Fruit fly (Drosophila melanogaster) whole organism, embryonic: ENCODE results near the gene Fatp1.

Source experiments
- CG10431 ChIP-seq: fragments of 200-800 bp; sonication (Bioruptor generic); optimal IDR thresholded peaks from 3 replicates; lab custom pipeline; 2018; ENCODE audit warnings: missing biosample characterization, mild to moderate bottlenecking, missing genetic modification characterization
- CG10543 ChIP-seq: fragments of 200-800 bp; sonication (Bioruptor generic); optimal IDR thresholded peaks from 3 replicates; lab custom pipeline; 2017; ENCODE audit warnings: missing biosample characterization, mild to moderate bottlenecking, missing genetic modification characterization, moderate library complexity
- CG10959 ChIP-seq: fragments of 200-800 bp; sonication (Bioruptor generic); IDR thresholded peaks from 2 replicates; pipeline ENCODE4 v1.3.6; 2022; ENCODE audit warnings: missing biosample characterization, missing genetic modification characterization
- CG11085 ChIP-seq: fragments of 200-800 bp; sonication (Bioruptor generic); IDR thresholded peaks from 2 replicates; pipeline ENCODE4 v1.3.6; 2022; ENCODE audit warnings: missing biosample characterization, missing genetic modification characterization
- CG11247 ChIP-seq: fragments of 200-800 bp; sonication (Bioruptor generic); IDR thresholded peaks from 2 replicates; pipeline ENCODE4 v1.3.6; 2022; ENCODE audit warnings: missing biosample characterization, missing genetic modification characterization
- CG11504 ChIP-seq: fragments of 200-800 bp; sonication (Bioruptor generic); optimal IDR thresholded peaks from 3 replicates; lab custom pipeline; 2019; ENCODE audit warnings: missing biosample characterization, mild to moderate bottlenecking, missing genetic modification characterization, moderate library complexity
- CG11695 ChIP-seq: fragments of 200-800 bp; sonication (Bioruptor generic); IDR thresholded peaks from 3 replicates; pipeline ENCODE4 v1.3.6; 2022; ENCODE audit warnings: missing biosample characterization, missing genetic modification characterization
- CG11696 ChIP-seq: fragments of 200-800 bp; sonication (Bioruptor generic); IDR thresholded peaks from 2 replicates; pipeline ENCODE4 v1.3.6; 2022; ENCODE audit warnings: missing biosample characterization, missing genetic modification characterization
- CG12236 ChIP-seq: fragments of 200-800 bp; sonication (Bioruptor generic); optimal IDR thresholded peaks from 2 replicates; lab custom pipeline; 2016; ENCODE audit warnings: missing biosample characterization, missing genetic modification characterization
- CG12391 ChIP-seq: fragments of 200-800 bp; sonication (Bioruptor generic); optimal IDR thresholded peaks from 3 replicates; lab custom pipeline; 2018; ENCODE audit warnings: missing biosample characterization, mild to moderate bottlenecking, missing genetic modification characterization, moderate library complexity
- CG15011 ChIP-seq: fragments of 200-800 bp; sonication (Bioruptor generic); optimal IDR thresholded peaks from 3 replicates; lab custom pipeline; 2018; ENCODE audit warnings: missing biosample characterization, mild to moderate bottlenecking, missing genetic modification characterization
- CG15479 ChIP-seq: fragments of 200-800 bp; sonication (Bioruptor generic); optimal IDR thresholded peaks from 3 replicates; lab custom pipeline; 2019; ENCODE audit warnings: missing biosample characterization, mild to moderate bottlenecking, missing genetic modification characterization, moderate library complexity
- CG17385 ChIP-seq: fragments of 200-800 bp; sonication (Bioruptor generic); optimal IDR thresholded peaks from 3 replicates; lab custom pipeline; 2018; ENCODE audit warnings: missing biosample characterization, mild to moderate bottlenecking, missing genetic modification characterization
- CG17912 ChIP-seq: fragments of 200-800 bp; sonication (Bioruptor generic); optimal IDR thresholded peaks from 2 replicates; lab custom pipeline; 2018; ENCODE audit warnings: missing biosample characterization, mild to moderate bottlenecking, missing genetic modification characterization
- CG18262 ChIP-seq: fragments of 200-800 bp; optimal IDR thresholded peaks from 3 replicates; lab custom pipeline; 2019; ENCODE audit warnings: missing biosample characterization, mild to moderate bottlenecking, missing genetic modification characterization, moderate library complexity
- CG18476 ChIP-seq: fragments of 200-800 bp; sonication (Bioruptor generic); optimal IDR thresholded peaks from 2 replicates; lab custom pipeline; 2016; ENCODE audit warnings: missing biosample characterization, mild to moderate bottlenecking, missing genetic modification characterization
- CG2120 ChIP-seq: fragments of 200-800 bp; sonication (Bioruptor generic); optimal IDR thresholded peaks from 3 replicates; lab custom pipeline; 2016; ENCODE audit warnings: missing biosample characterization, missing genetic modification characterization
- CG2199 ChIP-seq: fragments of 200-800 bp; sonication (Bioruptor generic); IDR thresholded peaks from 3 replicates; pipeline ENCODE4 v1.3.6; 2022; ENCODE audit warnings: missing biosample characterization, missing genetic modification characterization
- CG30020 ChIP-seq: fragments of 200-800 bp; optimal IDR thresholded peaks from 2 replicates; lab custom pipeline; 2019; ENCODE audit warnings: missing biosample characterization, mild to moderate bottlenecking, missing genetic modification characterization, moderate library complexity
- CG31224 ChIP-seq: fragments of 200-800 bp; sonication (Bioruptor generic); IDR thresholded peaks from 2 replicates; pipeline ENCODE4 v1.3.6; 2022; ENCODE audit warnings: missing biosample characterization, missing genetic modification characterization
- CG34376 ChIP-seq: fragments of 200-800 bp; sonication (Bioruptor generic); optimal IDR thresholded peaks from 2 replicates; lab custom pipeline; 2018; ENCODE audit warnings: missing biosample characterization, mild to moderate bottlenecking, missing genetic modification characterization
- CG3847 ChIP-seq: fragments of 200-800 bp; sonication (Bioruptor generic); IDR thresholded peaks from 2 replicates; pipeline ENCODE4 v1.3.6; 2022; ENCODE audit warnings: missing biosample characterization, missing genetic modification characterization
- CG4328 ChIP-seq: fragments of 200-800 bp; sonication (Bioruptor generic); optimal IDR thresholded peaks from 3 replicates; lab custom pipeline; 2017; ENCODE audit warnings: missing biosample characterization, missing genetic modification reagents, missing genetic modification characterization
- Chrac-16 ChIP-seq: fragments of 200-800 bp; sonication (Bioruptor generic); optimal IDR thresholded peaks from 3 replicates; lab custom pipeline; 2016; ENCODE audit warnings: missing biosample characterization, missing genetic modification characterization
- Dek ChIP-seq: fragments of 200-800 bp; sonication (Bioruptor generic); optimal IDR thresholded peaks from 3 replicates; lab custom pipeline; 2019; ENCODE audit warnings: missing biosample characterization, mild to moderate bottlenecking, missing genetic modification characterization, moderate library complexity
- GATAe ChIP-seq: fragments of 200-800 bp; sonication (Bioruptor generic); conservative IDR thresholded peaks from 2 replicates; pipeline ENCODE4 v1.3.6; 2022; ENCODE audit warnings: missing biosample characterization, missing genetic modification characterization
- HLHmδ ChIP-seq: fragments of 200-800 bp; sonication (Bioruptor generic); optimal IDR thresholded peaks from 2 replicates; lab custom pipeline; 2018; ENCODE audit warnings: missing biosample characterization, mild to moderate bottlenecking, missing genetic modification characterization, moderate library complexity
- Lpt ChIP-seq: fragments of >200 bp; optimal IDR thresholded peaks from 2 replicates; lab custom pipeline; 2018; ENCODE audit warnings: missing biosample characterization, missing genetic modification characterization
- Mes4 ChIP-seq: fragments of 200-800 bp; sonication (Bioruptor generic); optimal IDR thresholded peaks from 2 replicates; lab custom pipeline; 2016; ENCODE audit warnings: missing biosample characterization, missing genetic modification characterization
- Pdp1 ChIP-seq, 2 experiments: fragments of 200-800 bp; sonication (Bioruptor generic); optimal IDR thresholded peaks; 3 replicates each; lab custom pipeline; 2016; ENCODE audit warnings: missing biosample characterization in 2 of 2, missing genetic modification characterization in 2 of 2, mild to moderate bottlenecking in 1 of 2, moderate library complexity in 1 of 2
- Sry-δ ChIP-seq: fragments of 200-800 bp; sonication (Bioruptor generic); optimal IDR thresholded peaks from 2 replicates; lab custom pipeline; 2016; ENCODE audit warnings: missing biosample characterization, missing genetic modification characterization
- ato ChIP-seq: fragments of 200-800 bp; sonication (Bioruptor generic); IDR thresholded peaks from 2 replicates; pipeline ENCODE4 v1.3.6; 2022; ENCODE audit warnings: missing biosample characterization, missing genetic modification characterization; ENCODE audit not compliant: partially characterized antibody
- bab2 ChIP-seq: fragments of 200-800 bp; sonication (Bioruptor generic); optimal IDR thresholded peaks from 2 replicates; lab custom pipeline; 2016; ENCODE audit warnings: missing biosample characterization, missing genetic modification characterization
- ftz-f1 ChIP-seq: fragments of 200-800 bp; sonication (Bioruptor generic); optimal IDR thresholded peaks from 2 replicates; lab custom pipeline; 2016; ENCODE audit warnings: missing biosample characterization, missing genetic modification characterization
- hb ChIP-seq: fragments of 200-800 bp; sonication (Bioruptor generic); IDR thresholded peaks from 3 replicates; pipeline ENCODE4 v1.3.6; 2022; ENCODE audit warnings: missing biosample characterization, missing genetic modification characterization; ENCODE audit not compliant: partially characterized antibody
- her ChIP-seq: fragments of 200-800 bp; sonication (Bioruptor generic); optimal IDR thresholded peaks from 2 replicates; lab custom pipeline; 2016; ENCODE audit warnings: missing biosample characterization, missing genetic modification characterization
- hkb ChIP-seq, 2 experiments: fragments of 200-800 bp in 1 of 2; fragments of >200 bp in 1 of 2; sonication (Bioruptor generic) in 1 of 2; IDR thresholded peaks in 1 of 2; optimal IDR thresholded peaks in 1 of 2; 2 replicates each; pipeline versions ENCODE4 v1.3.6 to Lab custom; 2017 to 2022; ENCODE audit warnings: missing biosample characterization in 1 of 2, missing genetic modification characterization in 1 of 2
- mld ChIP-seq: fragments of 200-800 bp; sonication (Bioruptor generic); IDR thresholded peaks from 3 replicates; pipeline ENCODE4 v1.3.6; 2022; ENCODE audit warnings: missing biosample characterization, missing genetic modification characterization; ENCODE audit not compliant: partially characterized antibody
- otp ChIP-seq: fragments of 200-800 bp; sonication (Bioruptor generic); IDR thresholded peaks from 3 replicates; pipeline ENCODE4, ENCODE4 v1.3.6; 2022; ENCODE audit warnings: missing biosample characterization, missing genetic modification characterization
- ranshi ChIP-seq: fragments of 200-800 bp; sonication (Bioruptor generic); IDR thresholded peaks from 2 replicates; pipeline ENCODE4 v1.3.6; 2022; ENCODE audit warnings: missing biosample characterization, missing genetic modification characterization
- sc ChIP-seq, 3 experiments: fragments of >200 bp in 2 of 3; fragments of 200-800 bp in 1 of 3; sonication (Bioruptor generic) in 1 of 3; optimal IDR thresholded peaks; 2 replicates in 2 of 3; 3 replicates in 1 of 3; lab custom pipeline; 2017; ENCODE audit warnings: mild to moderate bottlenecking in 1 of 3, missing biosample characterization in 1 of 3, missing genetic modification characterization in 1 of 3, missing genetic modification reagents in 1 of 3
- sisA ChIP-seq: fragments of 200-800 bp; sonication (Bioruptor generic); IDR thresholded peaks from 2 replicates; pipeline ENCODE4 v1.3.6; 2022; ENCODE audit warnings: missing biosample characterization, missing genetic modification characterization
- sug ChIP-seq: fragments of 200-800 bp; optimal IDR thresholded peaks from 2 replicates; lab custom pipeline; 2019; ENCODE audit warnings: missing biosample characterization, mild to moderate bottlenecking, missing genetic modification characterization, moderate library complexity
- wor ChIP-seq: fragments of 200-800 bp; sonication (Bioruptor generic); IDR thresholded peaks from 2 replicates; pipeline ENCODE4 v1.3.6; 2022; ENCODE audit warnings: missing biosample characterization, missing genetic modification characterization
- yki ChIP-seq: fragments of >200 bp; optimal IDR thresholded peaks from 3 replicates; lab custom pipeline; 2018

Gene Fatp1

DNA sequence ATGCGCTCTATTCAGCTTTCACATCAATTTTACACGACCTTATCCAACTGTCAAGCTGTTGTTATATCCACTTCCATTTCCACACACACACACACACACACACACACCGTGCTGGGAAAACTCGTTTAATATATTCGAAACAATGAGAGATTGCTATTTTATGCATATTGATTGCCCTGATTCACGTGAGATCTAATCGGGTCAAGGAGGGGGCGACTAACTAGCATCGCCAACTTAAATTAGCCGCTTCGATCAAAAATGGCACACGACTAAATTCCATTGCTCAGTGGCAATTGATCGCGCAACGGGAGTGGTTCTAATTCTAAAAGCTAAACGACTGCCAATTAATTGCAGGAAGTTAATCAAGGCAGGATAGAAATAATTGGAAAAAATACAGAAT lies 17.0 kb upstream of the Fatp1 start, which contains the start of gene CG18302 (continued):
- no peak for TF ChIP-seq hb (GFP tag; lab: Robert Waterston, UW)

DNA sequence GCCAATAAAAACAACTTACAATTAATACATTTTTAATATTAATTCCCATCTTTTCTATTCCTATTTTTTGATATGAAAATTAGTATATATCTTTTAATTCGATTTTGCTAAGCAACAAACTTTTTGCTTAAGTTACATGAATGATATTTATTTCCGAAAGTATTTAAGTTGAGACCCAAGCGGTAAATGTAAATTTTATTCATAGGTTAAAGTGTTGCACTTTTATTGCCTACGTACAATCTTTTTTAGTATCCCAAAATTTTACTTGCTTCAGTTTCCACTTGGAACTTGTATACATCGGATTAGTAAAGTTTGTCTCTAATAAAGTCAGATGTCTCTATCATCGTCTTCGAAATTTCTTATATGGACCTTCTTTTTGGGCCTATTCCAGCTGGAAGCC lies 14.5 kb upstream of the Fatp1 start, which contains the start of gene CG18301:
Gene CG18301 (plus strand): TSS at position 301 of the 400 bp plus-strand sequence.
- TF ChIP-seq GATAe: no peak
- no peak for TF ChIP-seq CG11696
- TF ChIP-seq Sry-δ (GFP tag; lab: Kevin White, UChicago): no peak

DNA sequence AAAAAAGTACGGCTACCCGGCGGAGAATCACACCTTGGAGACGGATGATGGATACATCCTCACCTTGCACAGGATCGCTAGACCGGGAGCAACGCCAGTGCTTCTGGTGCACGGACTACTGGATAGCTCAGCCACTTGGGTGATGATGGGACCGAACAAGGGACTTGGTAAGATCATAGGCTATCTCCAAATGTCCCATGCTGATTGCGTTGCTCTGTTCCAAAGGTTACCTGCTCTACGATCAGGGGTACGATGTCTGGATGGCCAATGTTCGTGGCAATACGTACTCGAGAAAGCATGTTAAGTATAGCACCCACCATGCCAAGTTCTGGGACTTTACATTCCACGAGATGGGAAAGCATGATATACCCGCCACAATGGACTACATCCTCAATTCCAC lies 13.1 kb upstream of the Fatp1 start:
- TF ChIP-seq ato (GFP tag; lab: Robert Waterston, UW): no peak
- no peak for TF ChIP-seq ranshi (GFP tag; lab: Robert Waterston, UW)
- TF ChIP-seq Mes4: no peak
- no peak for TF ChIP-seq hkb (optimal IDR thresholded peaks at IDR 0.05; lab: Kevin White, UChicago)
- no peak for TF ChIP-seq hkb (GFP tag; IDR thresholded peaks at IDR 0.05; lab: Robert Waterston, UW)
- TF ChIP-seq Lpt (GFP tag; lab: Kevin White, UChicago): no peak
- no peak for TF ChIP-seq mld (GFP tag; lab: Robert Waterston, UW)
- no peak for TF ChIP-seq sc (optimal IDR thresholded peaks at IDR 0.05; lab: Kevin White, UChicago)
- no peak for TF ChIP-seq sc (GFP tag; optimal IDR thresholded peaks at IDR 0.05; lab: Kevin White, UChicago)
- TF ChIP-seq CG4328 (GFP tag; lab: Kevin White, UChicago): no peak
- TF ChIP-seq CG2120 (GFP tag; lab: Kevin White, UChicago): no peak
- TF ChIP-seq CG10543 (GFP tag; lab: Kevin White, UChicago): no peak
- TF ChIP-seq HLHmδ (GFP tag; lab: Kevin White, UChicago): no peak
- TF ChIP-seq CG10959 (GFP tag; lab: Robert Waterston, UW): no peak
- TF ChIP-seq CG30020 (tag; lab: Kevin White, UChicago): no peak
- TF ChIP-seq CG12391 (tag; lab: Kevin White, UChicago): no peak
- TF ChIP-seq CG11504 (tag; lab: Kevin White, UChicago): no peak
- TF ChIP-seq Dek (tag; lab: Kevin White, UChicago): no peak

DNA sequence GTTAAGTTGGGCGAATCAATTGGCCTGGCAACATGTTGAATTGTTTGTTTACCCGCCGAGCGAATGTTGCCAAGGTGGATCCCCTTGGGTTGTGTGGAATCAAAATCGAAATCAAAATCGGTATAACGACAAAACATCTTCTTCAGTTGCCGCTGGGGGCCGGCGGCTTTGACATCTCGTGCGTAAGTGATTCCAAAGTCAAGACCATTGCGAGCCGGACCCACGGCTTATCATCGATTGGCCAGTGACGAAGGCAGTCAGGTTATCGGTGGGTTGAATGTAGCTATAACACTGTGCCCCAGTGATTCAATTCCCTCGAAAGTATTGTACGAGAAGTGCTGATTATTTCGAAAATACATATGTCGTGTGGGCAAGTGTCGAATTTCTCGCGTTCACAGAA lies 12.0 kb upstream of the Fatp1 start:
- no peak for TF ChIP-seq CG10431 (GFP tag; lab: Kevin White, UChicago)
- TF ChIP-seq CG11695 (GFP tag; lab: Robert Waterston, UW): no peak
- peak; percentile 83 for TF ChIP-seq CG34376 (GFP tag; lab: Kevin White, UChicago)
- TF ChIP-seq CG11085 (GFP tag; lab: Robert Waterston, UW): no peak
- TF ChIP-seq yki (lab: Kevin White, UChicago): no peak
- TF ChIP-seq ftz-f1 (GFP tag; lab: Kevin White, UChicago): peak; percentile 81
- no peak for TF ChIP-seq CG17912 (GFP tag; lab: Kevin White, UChicago)
- peak; percentile 97 for TF ChIP-seq sug
- TF ChIP-seq CG17385 (GFP tag; lab: Kevin White, UChicago): no peak
- TF ChIP-seq CG18476 (GFP tag; lab: Kevin White, UChicago): no peak
- no peak for TF ChIP-seq CG3847 (GFP tag; lab: Robert Waterston, UW)
- no peak for TF ChIP-seq CG15011 (GFP tag; lab: Kevin White, UChicago)
- no peak for TF ChIP-seq bab2 (GFP tag; lab: Kevin White, UChicago)
- no peak for TF ChIP-seq sc (optimal IDR thresholded peaks at IDR 0.05; lab: Kevin White, UChicago)
- no peak for TF ChIP-seq sc (GFP tag; optimal IDR thresholded peaks at IDR 0.05; lab: Kevin White, UChicago)
- TF ChIP-seq CG11504 (tag; lab: Kevin White, UChicago): peak; percentile 98
- TF ChIP-seq Pdp1 (GFP tag; optimal IDR thresholded peaks at IDR 0.05; lab: Kevin White, UChicago): peak in 1 of 2 experiments; percentile 77
- TF ChIP-seq CG31224 (GFP tag; lab: Robert Waterston, UW): no peak
- TF ChIP-seq Chrac-16 (GFP tag; lab: Kevin White, UChicago): no peak
- peak; percentile 48 for TF ChIP-seq CG15479 (GFP tag; lab: Kevin White, UChicago)
- no peak for TF ChIP-seq sisA
- TF ChIP-seq wor (GFP tag; lab: Robert Waterston, UW): no peak
- no peak for TF ChIP-seq CG18262
- no peak for TF ChIP-seq otp
- no peak for TF ChIP-seq her (GFP tag; lab: Kevin White, UChicago)
- peak; percentile 23 for TF ChIP-seq CG10543 (GFP tag; lab: Kevin White, UChicago)
- no peak for TF ChIP-seq CG12236 (GFP tag; lab: Kevin White, UChicago)
- TF ChIP-seq CG11247 (GFP tag; lab: Robert Waterston, UW): no peak
- peak; percentile 71; the same call in 1 of the 3 replicates for TF ChIP-seq CG2199 (GFP tag; lab: Robert Waterston, UW)
